Worm (Caenorhabditis elegans) whole organism, early embryonic: ENCODE data around the gene F45D3.2.

Experiments used
- B0310.2 ChIP-seq: sonication (generic microtip); optimal IDR thresholded peaks from 2 replicates; lab custom pipeline; 2016; ENCODE audit warnings: mild to moderate bottlenecking, missing genetic modification characterization, missing compliant biosample characterization
- F13C5.2 ChIP-seq: sonication (generic microtip); optimal IDR thresholded peaks from 2 replicates; lab custom pipeline; 2017; ENCODE audit warnings: mild to moderate bottlenecking, missing genetic modification characterization, inconsistent platforms, missing compliant biosample characterization
- aly-1 ChIP-seq: sonication (generic microtip); optimal IDR thresholded peaks from 2 replicates; lab custom pipeline; 2016; ENCODE audit warnings: missing genetic modification characterization, missing compliant biosample characterization
- ama-1 ChIP-seq: fragments of 150-350 bp; optimal IDR thresholded peaks from 2 replicates; lab custom pipeline; 2014
- ceh-13 ChIP-seq: fragments of 200-800 bp; sonication (Bioruptor generic); optimal IDR thresholded peaks from 2 replicates; lab custom pipeline; 2018; ENCODE audit warnings: mild to moderate bottlenecking, missing genetic modification characterization, missing compliant biosample characterization
- ceh-36 ChIP-seq: sonication (generic microtip); optimal IDR thresholded peaks from 2 replicates; lab custom pipeline; 2016; ENCODE audit warnings: missing genetic modification characterization, inconsistent platforms, missing compliant biosample characterization
- ets-7 ChIP-seq: sonication (generic microtip); optimal IDR thresholded peaks from 2 replicates; lab custom pipeline; 2016; ENCODE audit warnings: missing genotype, missing genetic modification characterization, missing compliant biosample characterization
- flt-1 ChIP-seq: fragments of 200-800 bp; sonication (Bioruptor generic); IDR thresholded peaks from 2 replicates; pipeline ENCODE4 v1.3.6; 2022; ENCODE audit warnings: missing genetic modification characterization, missing compliant biosample characterization
- hmbx-1 ChIP-seq: sonication (generic microtip); optimal IDR thresholded peaks from 2 replicates; lab custom pipeline; 2016; ENCODE audit warnings: mild to moderate bottlenecking, missing genetic modification characterization, missing compliant biosample characterization
- hmg-4 ChIP-seq: fragments of 200-800 bp; sonication (Bioruptor generic); optimal IDR thresholded peaks from 2 replicates; lab custom pipeline; 2018; ENCODE audit warnings: mild to moderate bottlenecking, missing genetic modification characterization, missing compliant biosample characterization
- hnd-1 ChIP-seq: sonication (generic microtip); optimal IDR thresholded peaks from 2 replicates; lab custom pipeline; 2016; ENCODE audit warnings: missing genetic modification characterization, missing compliant biosample characterization
- pes-1 ChIP-seq: fragments of 200-800 bp; sonication (Bioruptor generic); IDR thresholded peaks from 2 replicates; pipeline ENCODE4 v1.3.6; 2022; ENCODE audit warnings: missing genetic modification reagents, missing genetic modification characterization, missing compliant biosample characterization
- scrt-1 ChIP-seq: fragments of 200-800 bp; sonication (Bioruptor generic); IDR thresholded peaks from 2 replicates; pipeline ENCODE4 v1.3.6; 2022; ENCODE audit warnings: missing genetic modification characterization, missing compliant biosample characterization
- sea-1 ChIP-seq: fragments of 200-800 bp; sonication (Bioruptor generic); conservative IDR thresholded peaks from 2 replicates; pipeline ENCODE4 v1.3.6; 2022; ENCODE audit warnings: missing genetic modification characterization, missing compliant biosample characterization
- tbx-11 ChIP-seq: fragments of 200-800 bp; sonication (Bioruptor generic); IDR thresholded peaks from 2 replicates; pipeline ENCODE4 v1.3.6; 2022; ENCODE audit warnings: missing genetic modification characterization, missing compliant biosample characterization
- tbx-37 ChIP-seq: fragments of 200-800 bp; sonication (Bioruptor generic); conservative IDR thresholded peaks from 2 replicates; pipeline ENCODE4 v1.3.6; 2022; ENCODE audit warnings: missing genetic modification reagents, missing genetic modification characterization, missing compliant biosample characterization
- tra-4 ChIP-seq: sonication (generic microtip); optimal IDR thresholded peaks from 2 replicates; lab custom pipeline; 2017; ENCODE audit warnings: missing genetic modification characterization, missing compliant biosample characterization

The F45D3.2 gene

DNA sequence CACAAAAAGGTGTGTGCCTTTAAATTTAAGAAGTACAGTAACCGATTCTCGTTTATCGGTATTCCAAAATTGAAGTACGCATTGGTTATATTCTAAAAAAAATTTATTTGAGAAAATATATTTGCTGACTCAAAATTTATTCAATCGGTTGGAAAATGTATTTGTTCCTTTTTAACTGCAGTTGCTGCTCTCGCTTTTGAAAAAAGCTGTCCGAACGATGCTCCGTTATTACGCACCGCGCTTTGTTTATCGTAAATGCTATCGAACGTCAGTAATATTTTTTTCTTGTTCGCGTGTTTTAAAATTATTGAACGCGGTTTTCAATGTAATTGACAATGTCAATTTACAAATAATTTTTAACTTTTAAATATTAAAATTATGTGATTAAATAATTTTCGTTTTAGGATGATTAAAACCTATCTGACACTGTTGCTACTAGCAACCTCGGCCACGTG, 19.5 kb downstream of the F45D3.2 start, which contains the start of gene sel-1:
Gene sel-1, plus strand, starts transcription at position 405 of the 455 bp plus-strand sequence.
- TF ChIP-seq hmg-4 (GFP tag; lab: Kevin White, UChicago) = no peak
- no peak for TF ChIP-seq ceh-13 (GFP tag; lab: Kevin White, UChicago)
- TF ChIP-seq sea-1 (GFP tag; lab: Robert Waterston, UW) = no peak
- TF ChIP-seq hnd-1 = no peak
- no peak for TF ChIP-seq tbx-37 (GFP tag; lab: Robert Waterston, UW)
- TF ChIP-seq hmbx-1 = no peak
- no peak for TF ChIP-seq aly-1 (tag; lab: Kevin White, UChicago)
- no peak for TF ChIP-seq ceh-36 (tag; lab: Kevin White, UChicago)
- no peak for TF ChIP-seq pes-1 (GFP tag; lab: Robert Waterston, UW)
- TF ChIP-seq tbx-11 (GFP tag; lab: Robert Waterston, UW) = no peak
- TF ChIP-seq B0310.2 = no peak
- no peak for TF ChIP-seq ama-1
- TF ChIP-seq flt-1 (GFP tag; lab: Robert Waterston, UW) = no peak
- TF ChIP-seq scrt-1 (GFP tag; lab: Robert Waterston, UW) = no peak
- no peak for TF ChIP-seq tra-4 (tag; lab: Kevin White, UChicago)
- no peak for TF ChIP-seq ets-7 (tag; lab: Kevin White, UChicago)

DNA sequence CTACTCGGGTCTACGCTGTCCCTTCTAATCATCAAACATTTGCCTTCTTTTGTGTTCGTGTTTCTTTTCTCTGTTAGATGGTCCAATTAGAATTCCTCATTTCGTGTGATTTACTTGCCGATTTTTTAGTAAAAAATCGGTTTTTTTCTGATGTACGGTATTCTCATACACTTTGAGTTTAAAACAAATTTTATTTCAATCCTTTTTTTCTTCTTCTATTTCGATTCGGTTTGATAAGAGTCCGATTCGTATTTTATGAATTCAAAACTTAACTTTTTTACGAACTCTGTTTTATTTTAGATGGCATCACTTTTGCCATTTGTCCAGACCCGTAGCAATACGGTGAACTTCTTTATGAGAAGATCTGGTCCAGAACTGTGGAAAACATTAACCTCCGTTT, 22.3 kb downstream of the F45D3.2 start, which contains the start of gene mrps-5:
Gene mrps-5, plus strand, starts transcription at position 301 of the 400 bp plus-strand sequence.
- TF ChIP-seq ets-7 (tag; lab: Kevin White, UChicago) (no peak), hmg-4 (GFP tag; lab: Kevin White, UChicago) (no peak), scrt-1 (GFP tag; lab: Robert Waterston, UW) (no peak), sea-1 (GFP tag; lab: Robert Waterston, UW) (no peak), pes-1 (GFP tag; lab: Robert Waterston, UW) (no peak), ceh-13 (GFP tag; lab: Kevin White, UChicago) (no peak), hnd-1 (no peak), aly-1 (tag; lab: Kevin White, UChicago) (no peak), B0310.2 (no peak), tbx-37 (GFP tag; lab: Robert Waterston, UW) (no peak), tbx-11 (GFP tag; lab: Robert Waterston, UW) (no peak), hmbx-1 (no peak), F13C5.2 (tag; lab: Kevin White, UChicago) (no peak), ceh-36 (tag; lab: Kevin White, UChicago) (no peak), ama-1 (no peak), flt-1 (GFP tag; lab: Robert Waterston, UW) (no peak), tra-4 (tag; lab: Kevin White, UChicago) (no peak)

ce11 chrV:12564902-12565301, 24.1 kb downstream of the F45D3.2 start:
- TF ChIP-seq hmg-4 (GFP tag; lab: Kevin White, UChicago) = no peak
- no peak for TF ChIP-seq B0310.2
- no peak for TF ChIP-seq ama-1
- TF ChIP-seq ceh-36 (tag; lab: Kevin White, UChicago) = no peak
- TF ChIP-seq hnd-1 = no peak

- TF ChIP-seq hmbx-1 (no peak), scrt-1 (GFP tag; lab: Robert Waterston, UW) (no peak), sea-1 (GFP tag; lab: Robert Waterston, UW) (no peak), hnd-1 (no peak), flt-1 (GFP tag; lab: Robert Waterston, UW) (no peak), pes-1 (GFP tag; lab: Robert Waterston, UW) (no peak), F13C5.2 (tag; lab: Kevin White, UChicago) (no peak), tbx-11 (GFP tag; lab: Robert Waterston, UW) (no peak), ama-1 (no peak), ceh-36 (tag; lab: Kevin White, UChicago) (no peak), B0310.2 (no peak), ceh-13 (GFP tag; lab: Kevin White, UChicago) (no peak), tra-4 (tag; lab: Kevin White, UChicago) (no peak), tbx-37 (GFP tag; lab: Robert Waterston, UW) (no peak), hmg-4 (GFP tag; lab: Kevin White, UChicago) (no peak), ets-7 (tag; lab: Kevin White, UChicago) (no peak)
These were observed 26.5 kb downstream of the F45D3.2 start for ce11 chrV:12567312-12567711.

DNA sequence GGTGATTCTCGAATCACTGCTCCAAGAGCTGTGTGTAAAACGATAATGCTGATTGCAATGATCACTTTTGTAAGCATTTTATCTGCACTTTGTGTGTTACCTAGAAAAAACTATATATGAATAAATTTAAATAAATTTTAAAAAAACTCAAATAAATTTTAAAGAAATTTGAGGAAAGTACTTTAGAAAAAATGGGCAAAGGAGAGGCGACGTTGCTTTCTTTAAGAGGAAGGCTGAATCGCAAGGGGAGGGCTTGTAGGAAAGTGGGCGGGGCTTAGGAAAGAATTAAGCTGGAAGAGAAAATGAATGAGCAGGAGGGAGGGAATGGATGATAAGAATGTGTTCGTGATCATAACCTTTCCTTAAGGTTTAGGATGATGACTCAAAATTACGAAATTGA, 27.0 kb downstream of the F45D3.2 start, which contains the start of gene E02A10.4:
Gene E02A10.4, minus strand, starts transcription at position 101 of the 400 bp plus-strand sequence.
- TF ChIP-seq hmg-4 (GFP tag; lab: Kevin White, UChicago) (no peak), ama-1 (no peak), F13C5.2 (tag; lab: Kevin White, UChicago) (no peak), flt-1 (GFP tag; lab: Robert Waterston, UW) (no peak), ceh-13 (GFP tag; lab: Kevin White, UChicago) (no peak), tra-4 (tag; lab: Kevin White, UChicago) (no peak), tbx-37 (GFP tag; lab: Robert Waterston, UW) (no peak), pes-1 (GFP tag; lab: Robert Waterston, UW) (no peak), tbx-11 (GFP tag; lab: Robert Waterston, UW) (no peak), B0310.2 (no peak), ets-7 (tag; lab: Kevin White, UChicago) (no peak), aly-1 (tag; lab: Kevin White, UChicago) (no peak), sea-1 (GFP tag; lab: Robert Waterston, UW) (no peak), hnd-1 (no peak), ceh-36 (tag; lab: Kevin White, UChicago) (no peak), hmbx-1 (no peak), scrt-1 (GFP tag; lab: Robert Waterston, UW) (no peak)

DNA sequence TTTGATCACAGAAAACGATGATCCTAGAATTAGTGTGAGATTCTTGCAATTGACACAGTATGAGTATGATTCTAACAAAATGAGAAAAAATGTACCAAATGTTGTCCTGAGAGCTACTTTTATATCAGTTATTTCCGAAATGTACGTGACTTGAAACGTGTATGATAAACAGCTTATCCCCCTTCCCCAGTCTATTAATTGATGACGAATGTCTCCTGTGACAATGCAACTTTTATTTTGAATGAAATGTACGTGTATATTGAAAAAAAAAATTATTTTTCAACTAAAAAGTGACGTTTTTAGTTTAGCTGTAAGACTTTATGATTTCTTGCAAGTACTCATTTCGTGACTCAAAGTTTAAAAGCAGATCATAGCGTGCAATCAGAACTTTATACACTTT, 29.4 kb downstream of the F45D3.2 start:
- TF ChIP-seq tbx-37 (GFP tag; lab: Robert Waterston, UW) (no peak), hmbx-1 (no peak), scrt-1 (GFP tag; lab: Robert Waterston, UW) (no peak), ceh-36 (tag; lab: Kevin White, UChicago) (no peak), sea-1 (GFP tag; lab: Robert Waterston, UW) (no peak), hmg-4 (GFP tag; lab: Kevin White, UChicago) (no peak), tbx-11 (GFP tag; lab: Robert Waterston, UW) (no peak), hnd-1 (no peak), aly-1 (tag; lab: Kevin White, UChicago) (no peak)

ce11 chrV:12575846-12576245, 35.0 kb downstream of the F45D3.2 start:
- TF ChIP-seq tbx-37 (GFP tag; lab: Robert Waterston, UW) (no peak), ceh-13 (GFP tag; lab: Kevin White, UChicago) (no peak), hmg-4 (GFP tag; lab: Kevin White, UChicago) (no peak), B0310.2 (no peak), tra-4 (tag; lab: Kevin White, UChicago) (no peak), aly-1 (tag; lab: Kevin White, UChicago) (no peak), scrt-1 (GFP tag; lab: Robert Waterston, UW) (no peak), tbx-11 (GFP tag; lab: Robert Waterston, UW) (no peak), flt-1 (GFP tag; lab: Robert Waterston, UW) (no peak), ama-1 (no peak), ceh-36 (tag; lab: Kevin White, UChicago) (no peak), hnd-1 (no peak), F13C5.2 (tag; lab: Kevin White, UChicago) (no peak), pes-1 (GFP tag; lab: Robert Waterston, UW) (no peak), hmbx-1 (no peak), sea-1 (GFP tag; lab: Robert Waterston, UW) (no peak), ets-7 (tag; lab: Kevin White, UChicago) (no peak)
